Worm (Caenorhabditis elegans): ENCODE measurements around the gene cht-4.

- TF ChIP-seq lin-13 (GFP tag; optimal IDR thresholded peaks at IDR 0.05) (no peak), lsy-2 (tag; optimal IDR thresholded peaks at IDR 0.05) (no peak), nhr-237 (tag; optimal IDR thresholded peaks at IDR 0.05) (no peak), egl-27 (tag; optimal IDR thresholded peaks at IDR 0.05) (no peak), nhr-25 (tag; optimal IDR thresholded peaks at IDR 0.05) (no peak), alr-1 (tag; optimal IDR thresholded peaks at IDR 0.05) (no peak), nhr-11 (tag; optimal IDR thresholded peaks at IDR 0.05) (no peak), Y55F3AM.14 (GFP tag; optimal IDR thresholded peaks at IDR 0.05) (no peak)
Measured at ce11 chrIII:1665799-1666308, 8.6 kb upstream of the cht-4 start, which contains the start of gene Y22D7AR.3.
